Worm (Caenorhabditis elegans): Measurements from ENCODE around the gene ceh-92.

ce11 chrIII:11559677-11560076 is 21.7 kb upstream of the ceh-92 start:
- TF ChIP-seq nhr-11 (tag; optimal IDR thresholded peaks at IDR 0.05), result no peak
- TF ChIP-seq crh-2 (tag; optimal IDR thresholded peaks at IDR 0.05), result no peak
- no peak for TF ChIP-seq mbf-1 (tag; optimal IDR thresholded peaks at IDR 0.05)
- no peak for TF ChIP-seq nhr-23 (tag; optimal IDR thresholded peaks at IDR 0.05)
- no peak for TF ChIP-seq nhr-77 (tag; optimal IDR thresholded peaks at IDR 0.05)
- TF ChIP-seq unc-55 (GFP tag; optimal IDR thresholded peaks at IDR 0.05), result no peak
- TF ChIP-seq F13H6.1 (tag; optimal IDR thresholded peaks at IDR 0.05), result no peak
- TF ChIP-seq ZK546.5 (tag; optimal IDR thresholded peaks at IDR 0.05), result no peak
- peak; percentile 6 for TF ChIP-seq blmp-1 (tag; optimal IDR thresholded peaks at IDR 0.05; ENCODE audit: insufficient read depth)
- no peak for TF ChIP-seq nhr-10 (tag; optimal IDR thresholded peaks at IDR 0.05)
- no peak for TF ChIP-seq unc-62 (GFP tag; optimal IDR thresholded peaks at IDR 0.05)
- no peak for TF ChIP-seq mab-5 (tag; optimal IDR thresholded peaks at IDR 0.05)

All from whole organism, L2 larva.